Worm (Caenorhabditis elegans) whole organism, young adult: ENCODE measurements around the gene srv-7.

ENCODE experiments used
- attf-6 ChIP-seq: fragments of 200-800 bp; sonication (Bioruptor generic); IDR thresholded peaks from 2 replicates; pipeline ENCODE4 v1.3.6; 2022; ENCODE audit warnings: missing genetic modification reagents, missing genetic modification characterization, missing compliant biosample characterization
- bed-1 ChIP-seq: fragments of 200-800 bp; sonication (Bioruptor generic); IDR thresholded peaks from 2 replicates; pipeline ENCODE4 v1.3.6; 2022; ENCODE audit warnings: missing genetic modification reagents, missing genetic modification characterization, missing compliant biosample characterization
- dpff-1 ChIP-seq: sonication (generic microtip); optimal IDR thresholded peaks from 2 replicates; lab custom pipeline; 2017; ENCODE audit warnings: mild to moderate bottlenecking, missing genetic modification characterization, missing compliant biosample characterization
- lin-35 ChIP-seq, 3 experiments: fragments of 150-350 bp in 2 of 3; sonication (generic microtip) in 1 of 3; optimal IDR thresholded peaks; 2 replicates each; lab custom pipeline; 2014 to 2018; ENCODE audit warnings: missing biosample characterization in 3 of 3, missing genetic modification characterization in 3 of 3, missing genetic modification reagents in 3 of 3
- madf-6 ChIP-seq: fragments of 200-800 bp; sonication (Bioruptor generic); IDR thresholded peaks from 2 replicates; pipeline ENCODE4 v1.3.6; 2022; ENCODE audit warnings: missing genetic modification reagents, missing genetic modification characterization, missing compliant biosample characterization
- tbp1 ChIP-seq: fragments of 200-800 bp; sonication (Bioruptor generic); optimal IDR thresholded peaks from 2 replicates; lab custom pipeline; 2018; ENCODE audit warnings: mild to moderate bottlenecking, missing genetic modification characterization, missing compliant biosample characterization
- ztf-3 ChIP-seq: fragments of 200-800 bp; sonication (Bioruptor generic); optimal IDR thresholded peaks from 2 replicates; lab custom pipeline; 2018; ENCODE audit warnings: mild to moderate bottlenecking, missing genetic modification characterization, missing compliant biosample characterization

- TF ChIP-seq tbp1 (GFP tag; lab: Kevin White, UChicago) (no peak), dpff-1 (tag; lab: Kevin White, UChicago) (no peak), lin-35 (GFP tag; optimal IDR thresholded peaks at IDR 0.05; lab: Kevin White, UChicago) (no peak), ztf-3 (GFP tag; lab: Kevin White, UChicago) (no peak), bed-1 (no peak), madf-6 (GFP tag; lab: Robert Waterston, UW) (no peak), attf-6 (no peak)
Observed at ce11 chrX:5605049-5605448, 42.7 kb downstream of the srv-7 start.
